Worm (Caenorhabditis elegans): ENCODE results near the gene tbc-6.

The tbc-6 gene

ce11 chrII:6853059-6853466, 5.1 kb downstream of the tbc-6 start:
- TF ChIP-seq tbx-7 (tag; optimal IDR thresholded peaks at IDR 0.05) (peak; percentile 62), C38D4.7 (GFP tag; optimal IDR thresholded peaks at IDR 0.05) (peak; percentile 78), ceh-18 (tag; optimal IDR thresholded peaks at IDR 0.05) (peak; percentile 72), ceh-34 (tag; optimal IDR thresholded peaks at IDR 0.05) (peak; percentile 75), pha-4 (tag; optimal IDR thresholded peaks at IDR 0.05) (no peak), fkh-6 (tag; optimal IDR thresholded peaks at IDR 0.05) (peak; percentile 80), unc-55 (GFP tag; optimal IDR thresholded peaks at IDR 0.05) (peak; percentile 14), ceh-19 (GFP tag; optimal IDR thresholded peaks at IDR 0.05) (peak; percentile 89), ceh-2 (tag; optimal IDR thresholded peaks at IDR 0.05) (peak; percentile 42), npax-4 (tag; optimal IDR thresholded peaks at IDR 0.05) (peak; percentile 40), dve-1 (tag; optimal IDR thresholded peaks at IDR 0.05) (peak; percentile 64), hlh-13 (GFP tag; optimal IDR thresholded peaks at IDR 0.05) (peak; percentile 68), nfya-1 (tag; optimal IDR thresholded peaks at IDR 0.05) (peak; percentile 64), pqm-1 (tag; optimal IDR thresholded peaks at IDR 0.05) (no peak), odd-2 (tag; optimal IDR thresholded peaks at IDR 0.05) (peak; percentile 49), K02D7.2 (tag; optimal IDR thresholded peaks at IDR 0.05) (peak; percentile 50), sox-4 (tag; optimal IDR thresholded peaks at IDR 0.05) (peak; percentile 76), ceh-31 (tag; optimal IDR thresholded peaks at IDR 0.05) (peak; percentile 73), hlh-6 (tag; optimal IDR thresholded peaks at IDR 0.05) (peak; percentile 79), K09A11.1 (tag; optimal IDR thresholded peaks at IDR 0.05; ENCODE audit: insufficient read depth) (peak; percentile 50), hlh-15 (tag; optimal IDR thresholded peaks at IDR 0.05) (peak; percentile 72), ceh-45 (GFP tag; IDR thresholded peaks at IDR 0.05) (peak; percentile 74), unc-3 (GFP tag; conservative IDR thresholded peaks at IDR 0.05) (peak; percentile 75), unc-3 (tag; optimal IDR thresholded peaks at IDR 0.05) (peak; percentile 62), ceh-30 (tag; optimal IDR thresholded peaks at IDR 0.05) (no peak), ceh-22 (tag; optimal IDR thresholded peaks at IDR 0.05) (no peak), ceh-6 (GFP tag; optimal IDR thresholded peaks at IDR 0.05) (peak; percentile 91), F13H6.1 (tag; optimal IDR thresholded peaks at IDR 0.05) (peak; percentile 69), ama-1 (optimal IDR thresholded peaks at IDR 0.05) (peak; percentile 41), pag-3 (tag; optimal IDR thresholded peaks at IDR 0.05; ENCODE audit: borderline replicate concordance) (no peak), nhr-11 (tag; optimal IDR thresholded peaks at IDR 0.05) (no peak), elt-2 (tag; optimal IDR thresholded peaks at IDR 0.05) (peak; percentile 92), pha-2 (tag; optimal IDR thresholded peaks at IDR 0.05) (peak; percentile 81), lim-6 (tag; optimal IDR thresholded peaks at IDR 0.05) (peak; percentile 37), nhr-232 (tag; optimal IDR thresholded peaks at IDR 0.05) (peak; percentile 78), lin-11 (tag; optimal IDR thresholded peaks at IDR 0.05) (peak; percentile 78), ceh-14 (tag; optimal IDR thresholded peaks at IDR 0.05) (peak; percentile 39), ets-4 (tag; optimal IDR thresholded peaks at IDR 0.05) (peak; percentile 4), hlh-8 (tag; optimal IDR thresholded peaks at IDR 0.05) (peak; percentile 83), pat-9 (tag; optimal IDR thresholded peaks at IDR 0.05) (peak; percentile 83), elt-4 (tag; optimal IDR thresholded peaks at IDR 0.05) (no peak), zip-5 (tag; optimal IDR thresholded peaks at IDR 0.05) (peak; percentile 35), fkh-10 (GFP tag; optimal IDR thresholded peaks at IDR 0.05) (peak; percentile 66), dmd-4 (tag; optimal IDR thresholded peaks at IDR 0.05; ENCODE audit: borderline replicate concordance) (peak; percentile 76), mec-3 (tag; optimal IDR thresholded peaks at IDR 0.05; ENCODE audit: borderline replicate concordance) (no peak), unc-42 (tag; optimal IDR thresholded peaks at IDR 0.05) (peak; percentile 41), syd-9 (tag; optimal IDR thresholded peaks at IDR 0.05) (peak; percentile 67), T23F11.4 (GFP tag; optimal IDR thresholded peaks at IDR 0.05) (peak; percentile 84), pros-1 (tag; optimal IDR thresholded peaks at IDR 0.05) (peak; percentile 5), unc-86 (tag; optimal IDR thresholded peaks at IDR 0.05) (peak; percentile 81), ahr-1 (tag; optimal IDR thresholded peaks at IDR 0.05) (peak; percentile 66), rnt-1 (tag; optimal IDR thresholded peaks at IDR 0.05) (peak; percentile 65), ceh-24 (tag; optimal IDR thresholded peaks at IDR 0.05) (peak; percentile 29)

Measured in whole organism, late embryonic.